Fruit fly (Drosophila melanogaster) S2 (cell line): ENCODE data around the gene GAPcenA.

Experiments used
- CG8478 ChIP-seq: fragments of >200 bp; optimal IDR thresholded peaks from 2 replicates; lab custom pipeline; 2018
- CTCF ChIP-seq, 2 experiments: fragments of >200 bp; optimal IDR thresholded peaks; 2 replicates each; lab custom pipeline; 2018

DNA sequence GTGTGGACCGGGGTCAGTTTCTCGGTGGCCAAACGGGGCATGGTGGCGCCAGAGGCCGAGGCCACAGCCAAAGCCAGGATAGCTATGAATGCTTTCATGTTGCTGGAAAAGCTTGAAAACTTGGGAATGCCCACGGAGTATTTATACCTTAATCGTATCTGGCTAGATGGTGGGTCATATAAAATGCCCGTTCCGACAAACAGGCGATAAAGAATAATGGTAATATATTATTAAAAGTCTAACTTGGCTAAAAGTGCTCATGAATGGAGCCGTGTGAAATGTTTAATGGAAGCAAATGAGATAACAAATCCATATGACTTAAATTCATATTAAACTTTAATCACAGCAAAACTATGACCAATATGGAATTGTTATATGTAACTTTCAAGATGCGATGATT lies 47.2 kb downstream of the GAPcenA start, which contains the start of gene Jon66Cii:
- TF ChIP-seq CG8478 (lab: Kevin White, UChicago) (no peak), CTCF (optimal IDR thresholded peaks at IDR 0.05; lab: Kevin White, UChicago) (no peak)
